Fruit fly (Drosophila melanogaster) whole organism, embryonic: ENCODE results near the gene alpha-Man-IIb.

ENCODE experiments used
- Abd-B ChIP-seq: fragments of 200-800 bp; sonication (Bioruptor generic); optimal IDR thresholded peaks from 2 replicates; lab custom pipeline; 2018; ENCODE audit warnings: missing biosample characterization, mild to moderate bottlenecking, missing genetic modification characterization, moderate library complexity
- Antp ChIP-seq: fragments of 200-800 bp; sonication (Bioruptor generic); optimal IDR thresholded peaks from 3 replicates; lab custom pipeline; 2016; ENCODE audit warnings: missing biosample characterization, missing genetic modification characterization
- Atf6 ChIP-seq: fragments of 200-800 bp; sonication (Bioruptor generic); IDR thresholded peaks from 2 replicates; pipeline ENCODE4 v1.3.6; 2022; ENCODE audit warnings: missing biosample characterization, missing genetic modification characterization
- BtbVII ChIP-seq: fragments of 200-800 bp; sonication (Bioruptor generic); optimal IDR thresholded peaks from 3 replicates; lab custom pipeline; 2017; ENCODE audit warnings: missing biosample characterization, mild to moderate bottlenecking, missing genetic modification characterization
- Bteb2 ChIP-seq: fragments of 200-800 bp; sonication (Bioruptor generic); optimal IDR thresholded peaks from 2 replicates; lab custom pipeline; 2016; ENCODE audit warnings: missing biosample characterization, missing genetic modification characterization
- CG12104 ChIP-seq: fragments of 200-800 bp; sonication (Bioruptor generic); optimal IDR thresholded peaks from 3 replicates; lab custom pipeline; 2016; ENCODE audit warnings: missing biosample characterization, missing genetic modification characterization
- CG12155 ChIP-seq: fragments of 200-800 bp; sonication (Bioruptor generic); optimal IDR thresholded peaks from 3 replicates; lab custom pipeline; 2016; ENCODE audit warnings: missing biosample characterization, missing genetic modification characterization
- CG15601 ChIP-seq: fragments of 200-800 bp; sonication (Bioruptor generic); optimal IDR thresholded peaks from 3 replicates; lab custom pipeline; 2019; ENCODE audit warnings: missing biosample characterization, mild to moderate bottlenecking, missing genetic modification characterization, moderate library complexity
- CG16863 ChIP-seq: fragments of 200-800 bp; sonication (Bioruptor generic); optimal IDR thresholded peaks from 3 replicates; lab custom pipeline; 2016; ENCODE audit warnings: missing biosample characterization, missing genetic modification characterization
- CG18011 ChIP-seq: fragments of 200-800 bp; sonication (Bioruptor generic); optimal IDR thresholded peaks from 2 replicates; lab custom pipeline; 2017; ENCODE audit warnings: missing biosample characterization, missing genetic modification characterization, mild to moderate bottlenecking, moderate library complexity, missing genotype
- CG2129 ChIP-seq: fragments of 200-800 bp; sonication (Bioruptor generic); IDR thresholded peaks from 2 replicates; pipeline ENCODE4 v1.3.6; 2022; ENCODE audit warnings: missing biosample characterization, missing genetic modification characterization; ENCODE audit not compliant: partially characterized antibody
- CG2202 ChIP-seq: fragments of 200-800 bp; sonication (Bioruptor generic); optimal IDR thresholded peaks from 2 replicates; lab custom pipeline; 2018; ENCODE audit warnings: missing biosample characterization, mild to moderate bottlenecking, missing genetic modification characterization
- CG3163 ChIP-seq: fragments of 200-800 bp; sonication (Bioruptor generic); optimal IDR thresholded peaks from 3 replicates; lab custom pipeline; 2016; ENCODE audit warnings: missing biosample characterization, missing genetic modification characterization
- CG34376 ChIP-seq: fragments of 200-800 bp; sonication (Bioruptor generic); optimal IDR thresholded peaks from 2 replicates; lab custom pipeline; 2018; ENCODE audit warnings: missing biosample characterization, mild to moderate bottlenecking, missing genetic modification characterization
- CG4424 ChIP-seq: fragments of 200-800 bp; sonication (Bioruptor generic); optimal IDR thresholded peaks from 3 replicates; lab custom pipeline; 2016; ENCODE audit warnings: missing biosample characterization, missing genetic modification characterization
- CG4707 ChIP-seq: fragments of 200-800 bp; sonication (Bioruptor generic); optimal IDR thresholded peaks from 2 replicates; lab custom pipeline; 2018; ENCODE audit warnings: missing biosample characterization, mild to moderate bottlenecking, missing genetic modification characterization, moderate library complexity
- CG5180 ChIP-seq: fragments of 200-800 bp; sonication (Bioruptor generic); optimal IDR thresholded peaks from 3 replicates; lab custom pipeline; 2017; ENCODE audit warnings: missing biosample characterization, missing genetic modification characterization, mild to moderate bottlenecking, moderate library complexity, missing genetic modification reagents
- CG6813 ChIP-seq: fragments of 200-800 bp; sonication (Bioruptor generic); optimal IDR thresholded peaks from 2 replicates; lab custom pipeline; 2017; ENCODE audit warnings: missing biosample characterization, missing genetic modification characterization, mild to moderate bottlenecking, moderate library complexity, missing genetic modification reagents
- CG9876 ChIP-seq: fragments of 200-800 bp; sonication (Bioruptor generic); optimal IDR thresholded peaks from 2 replicates; lab custom pipeline; 2016; ENCODE audit warnings: missing biosample characterization, missing genetic modification characterization
- Dll ChIP-seq: fragments of 200-800 bp; sonication (Bioruptor generic); IDR thresholded peaks from 4 replicates; pipeline ENCODE4 v1.3.6; 2022; ENCODE audit warnings: missing biosample characterization, missing genetic modification characterization; ENCODE audit not compliant: partially characterized antibody
- HLHmδ ChIP-seq: fragments of 200-800 bp; sonication (Bioruptor generic); optimal IDR thresholded peaks from 2 replicates; lab custom pipeline; 2018; ENCODE audit warnings: missing biosample characterization, mild to moderate bottlenecking, missing genetic modification characterization, moderate library complexity
- Hr51 ChIP-seq, 2 experiments: fragments of 200-800 bp; sonication (Bioruptor generic); optimal IDR thresholded peaks; 2 replicates in 1 of 2; 3 replicates in 1 of 2; lab custom pipeline; 2016 to 2018; ENCODE audit warnings: missing biosample characterization in 2 of 2, missing genetic modification characterization in 2 of 2, mild to moderate bottlenecking in 1 of 2, moderate library complexity in 1 of 2
- Nf-YC ChIP-seq: fragments of 200-800 bp; optimal IDR thresholded peaks from 3 replicates; lab custom pipeline; 2019; ENCODE audit warnings: missing biosample characterization, mild to moderate bottlenecking, missing genetic modification characterization, moderate library complexity
- Optix ChIP-seq: fragments of 200-800 bp; sonication (Bioruptor generic); IDR thresholded peaks from 3 replicates; pipeline ENCODE4 v1.3.6; 2022; ENCODE audit warnings: missing biosample characterization, missing genetic modification characterization
- Side ChIP-seq: fragments of 200-800 bp; sonication (Bioruptor generic); optimal IDR thresholded peaks from 2 replicates; lab custom pipeline; 2016; ENCODE audit warnings: missing biosample characterization, missing genetic modification characterization
- Sox102F ChIP-seq: fragments of 200-800 bp; sonication (Bioruptor generic); optimal IDR thresholded peaks from 2 replicates; lab custom pipeline; 2018; ENCODE audit warnings: missing biosample characterization, mild to moderate bottlenecking, missing genetic modification characterization, moderate library complexity
- TFAM ChIP-seq: fragments of 200-800 bp; sonication (Bioruptor generic); optimal IDR thresholded peaks from 2 replicates; lab custom pipeline; 2017; ENCODE audit warnings: missing biosample characterization, missing genetic modification characterization, inconsistent platforms
- ash1 ChIP-seq: fragments of 200-800 bp; sonication (Bioruptor generic); optimal IDR thresholded peaks from 2 replicates; lab custom pipeline; 2018; ENCODE audit warnings: missing biosample characterization, mild to moderate bottlenecking, missing genetic modification characterization
- caup ChIP-seq: fragments of 200-800 bp; sonication (Bioruptor generic); optimal IDR thresholded peaks from 3 replicates; lab custom pipeline; 2017; ENCODE audit warnings: missing biosample characterization, mild to moderate bottlenecking, missing genetic modification characterization, moderate library complexity; ENCODE audit not compliant: severe bottlenecking
- crp ChIP-seq, 2 experiments: fragments of 200-800 bp; sonication (Bioruptor generic); optimal IDR thresholded peaks; 2 replicates in 1 of 2; 3 replicates in 1 of 2; lab custom pipeline; 2017; ENCODE audit warnings: missing biosample characterization in 2 of 2, missing genetic modification characterization in 2 of 2, mild to moderate bottlenecking in 1 of 2, moderate library complexity in 1 of 2
- dpn ChIP-seq, 2 experiments: fragments of 200-800 bp; sonication (Bioruptor generic); optimal IDR thresholded peaks; 3 replicates each; lab custom pipeline; 2016; ENCODE audit warnings: missing biosample characterization in 2 of 2, missing genetic modification characterization in 2 of 2
- esg ChIP-seq: fragments of 200-800 bp; sonication (Bioruptor generic); conservative IDR thresholded peaks from 2 replicates; pipeline ENCODE4 v1.3.6; 2022; ENCODE audit warnings: missing biosample characterization, missing genetic modification characterization
- ftz-f1 ChIP-seq: fragments of 200-800 bp; sonication (Bioruptor generic); optimal IDR thresholded peaks from 2 replicates; lab custom pipeline; 2016; ENCODE audit warnings: missing biosample characterization, missing genetic modification characterization
- gem ChIP-seq: fragments of 200-800 bp; sonication (Bioruptor generic); optimal IDR thresholded peaks from 2 replicates; lab custom pipeline; 2019; ENCODE audit warnings: missing biosample characterization, mild to moderate bottlenecking, missing genetic modification characterization, moderate library complexity
- gsb-n ChIP-seq: fragments of 200-800 bp; sonication (Bioruptor generic); optimal IDR thresholded peaks from 3 replicates; lab custom pipeline; 2018; ENCODE audit warnings: missing biosample characterization, mild to moderate bottlenecking, missing genetic modification characterization
- ham ChIP-seq: fragments of 200-800 bp; sonication (Bioruptor generic); IDR thresholded peaks from 2 replicates; pipeline ENCODE4 v1.3.6; 2022; ENCODE audit warnings: missing biosample characterization, missing genetic modification characterization
- jing ChIP-seq: fragments of 200-800 bp; sonication (Bioruptor generic); optimal IDR thresholded peaks from 2 replicates; lab custom pipeline; 2018; ENCODE audit warnings: missing biosample characterization, mild to moderate bottlenecking, missing genetic modification characterization
- ken ChIP-seq: fragments of 200-800 bp; sonication (Bioruptor generic); IDR thresholded peaks from 3 replicates; pipeline ENCODE4 v1.3.6; 2022; ENCODE audit warnings: missing biosample characterization, missing genetic modification characterization
- lov ChIP-seq, 2 experiments: fragments of 200-800 bp in 1 of 2; fragments of >200 bp in 1 of 2; sonication (Bioruptor generic) in 1 of 2; IDR thresholded peaks in 1 of 2; optimal IDR thresholded peaks in 1 of 2; 2 replicates in 1 of 2; 3 replicates in 1 of 2; pipeline versions ENCODE4 v1.3.6 to Lab custom; 2017 to 2022; ENCODE audit warnings: missing biosample characterization in 1 of 2, missing genetic modification characterization in 1 of 2
- luna ChIP-seq: fragments of 200-800 bp; sonication (Bioruptor generic); optimal IDR thresholded peaks from 2 replicates; lab custom pipeline; 2016; ENCODE audit warnings: missing biosample characterization, missing genetic modification characterization
- nerfin-1 ChIP-seq: fragments of 200-800 bp; sonication (Bioruptor generic); optimal IDR thresholded peaks from 3 replicates; lab custom pipeline; 2019; ENCODE audit warnings: missing biosample characterization, mild to moderate bottlenecking, missing genetic modification characterization, moderate library complexity
- pho ChIP-seq: fragments of 200-800 bp; sonication (Bioruptor generic); optimal IDR thresholded peaks from 2 replicates; lab custom pipeline; 2016; ENCODE audit warnings: missing biosample characterization, missing genetic modification characterization
- phol ChIP-seq: fragments of 200-800 bp; sonication (Bioruptor generic); optimal IDR thresholded peaks from 3 replicates; lab custom pipeline; 2018; ENCODE audit warnings: missing biosample characterization, mild to moderate bottlenecking, missing genetic modification characterization, moderate library complexity
- pnt ChIP-seq: fragments of 200-800 bp; sonication (Bioruptor generic); optimal IDR thresholded peaks from 3 replicates; lab custom pipeline; 2016; ENCODE audit warnings: missing biosample characterization, missing genetic modification characterization
- psq ChIP-seq: fragments of 200-800 bp; sonication (Bioruptor generic); optimal IDR thresholded peaks from 2 replicates; lab custom pipeline; 2017; ENCODE audit warnings: missing biosample characterization, missing genetic modification characterization
- sc ChIP-seq, 3 experiments: fragments of >200 bp in 2 of 3; fragments of 200-800 bp in 1 of 3; sonication (Bioruptor generic) in 1 of 3; optimal IDR thresholded peaks; 2 replicates in 2 of 3; 3 replicates in 1 of 3; lab custom pipeline; 2017; ENCODE audit warnings: mild to moderate bottlenecking in 1 of 3, missing biosample characterization in 1 of 3, missing genetic modification characterization in 1 of 3, missing genetic modification reagents in 1 of 3
- sisA ChIP-seq: fragments of 200-800 bp; sonication (Bioruptor generic); IDR thresholded peaks from 2 replicates; pipeline ENCODE4 v1.3.6; 2022; ENCODE audit warnings: missing biosample characterization, missing genetic modification characterization
- vfl ChIP-seq: fragments of 200-800 bp; sonication (Bioruptor generic); optimal IDR thresholded peaks from 2 replicates; lab custom pipeline; 2016; ENCODE audit warnings: missing biosample characterization, missing genetic modification characterization
- vvl ChIP-seq: fragments of 200-800 bp; sonication (Bioruptor generic); IDR thresholded peaks from 2 replicates; pipeline ENCODE4 v1.3.6; 2022; ENCODE audit warnings: missing biosample characterization, missing genetic modification characterization

alpha-Man-IIb gene

dm6 chr3R:15816276-15816675 lies 12.2 kb downstream of the alpha-Man-IIb start (continued):
- TF ChIP-seq ken (GFP tag; lab: Robert Waterston, UW) (peak; percentile 35; the same call in 1 of the 3 replicates), CG9876 (GFP tag; lab: Kevin White, UChicago) (no peak), ham (GFP tag; lab: Robert Waterston, UW) (no peak), CG2129 (no peak), CG34376 (GFP tag; lab: Kevin White, UChicago) (no peak), Abd-B (GFP tag; lab: Kevin White, UChicago) (no peak), CG12104 (GFP tag; lab: Kevin White, UChicago) (no peak), CG18011 (GFP tag; lab: Kevin White, UChicago) (no peak), crp (GFP tag; optimal IDR thresholded peaks at IDR 0.05; lab: Kevin White, UChicago) (no peak), luna (GFP tag; lab: Kevin White, UChicago) (no peak), vvl (GFP tag; lab: Robert Waterston, UW) (peak; percentile 29), ftz-f1 (no peak), gem (tag; lab: Kevin White, UChicago) (peak; percentile 53), sc (optimal IDR thresholded peaks at IDR 0.05; lab: Kevin White, UChicago) (no peak), sc (GFP tag; optimal IDR thresholded peaks at IDR 0.05; lab: Kevin White, UChicago) (no peak), caup (no peak), CG4707 (GFP tag; lab: Kevin White, UChicago) (no peak), CG15601 (no peak), BtbVII (GFP tag; lab: Kevin White, UChicago) (no peak), Dll (GFP tag; lab: Robert Waterston, UW) (no peak), nerfin-1 (tag; lab: Kevin White, UChicago) (no peak), Optix (no peak), CG6813 (GFP tag; lab: Kevin White, UChicago) (no peak), dpn (GFP tag; optimal IDR thresholded peaks at IDR 0.05; lab: Kevin White, UChicago) (peak in 1 of 2 experiments; percentile 2), ash1 (GFP tag; lab: Kevin White, UChicago) (no peak), CG16863 (peak; percentile 6), psq (GFP tag; lab: Kevin White, UChicago) (no peak), CG2202 (tag; lab: Kevin White, UChicago) (no peak), esg (GFP tag; lab: Robert Waterston, UW) (peak; percentile 24; the same call in 1 of the 2 replicates), CG5180 (GFP tag; lab: Kevin White, UChicago) (no peak), Atf6 (no peak), pnt (GFP tag; lab: Kevin White, UChicago) (peak; percentile 29), CG12155 (GFP tag; lab: Kevin White, UChicago) (no peak), sisA (GFP tag; lab: Robert Waterston, UW) (peak; percentile 60), lov (optimal IDR thresholded peaks at IDR 0.05; lab: Kevin White, UChicago) (no peak), lov (GFP tag; IDR thresholded peaks at IDR 0.05; lab: Robert Waterston, UW) (no peak), CG4424 (GFP tag; lab: Kevin White, UChicago) (no peak), Nf-YC (tag; lab: Kevin White, UChicago) (no peak), Side (GFP tag; lab: Kevin White, UChicago) (peak; percentile 7), HLHmδ (GFP tag; lab: Kevin White, UChicago) (no peak), jing (GFP tag; lab: Kevin White, UChicago) (no peak), phol (tag; lab: Kevin White, UChicago) (peak; percentile 7), TFAM (GFP tag; lab: Kevin White, UChicago) (no peak), Antp (GFP tag; lab: Kevin White, UChicago) (no peak), CG3163 (GFP tag; lab: Kevin White, UChicago) (no peak), gsb-n (tag; lab: Kevin White, UChicago) (no peak), Hr51 (GFP tag; optimal IDR thresholded peaks at IDR 0.05; lab: Kevin White, UChicago) (no peak), Sox102F (GFP tag; lab: Kevin White, UChicago) (peak; percentile 47), Bteb2 (GFP tag; lab: Kevin White, UChicago) (no peak), vfl (no peak), pho (GFP tag; lab: Kevin White, UChicago) (no peak)
